Worm (Caenorhabditis elegans): ENCODE data around the gene lips-12.

- TF ChIP-seq nhr-28 (tag; optimal IDR thresholded peaks at IDR 0.05) (no peak), zag-1 (tag; optimal IDR thresholded peaks at IDR 0.05) (no peak), lir-3 (tag; optimal IDR thresholded peaks at IDR 0.05) (no peak), mdl-1 (tag; optimal IDR thresholded peaks at IDR 0.05) (no peak), F26F4.8 (GFP tag; conservative IDR thresholded peaks at IDR 0.05) (no peak), daf-8 (GFP tag; IDR thresholded peaks at IDR 0.05) (no peak)
Measured at ce11 chrII:1075424-1075823, 38.6 kb downstream of the lips-12 start, which contains the start of gene K02E7.11.
